Worm (Caenorhabditis elegans) whole organism, L3 larva: ENCODE data around the gene his-62.

Source experiments
- R02D3.7 ChIP-seq: fragments of 150-350 bp; optimal IDR thresholded peaks from 2 replicates; lab custom pipeline; 2014; ENCODE audit warnings: missing biosample characterization, missing genetic modification characterization
- ZK546.5 ChIP-seq: sonication (generic microtip); optimal IDR thresholded peaks from 2 replicates; lab custom pipeline; 2017; ENCODE audit warnings: missing biosample characterization, missing genetic modification characterization
- aly-2 ChIP-seq: fragments of 150-350 bp; optimal IDR thresholded peaks from 2 replicates; lab custom pipeline; 2014; ENCODE audit warnings: missing biosample characterization, missing genetic modification characterization
- ama-1 ChIP-seq: fragments of 150-350 bp; optimal IDR thresholded peaks from 2 replicates; lab custom pipeline; 2018
- ceh-16 ChIP-seq: sonication (generic microtip); optimal IDR thresholded peaks from 2 replicates; lab custom pipeline; 2017; ENCODE audit warnings: missing biosample characterization, missing genetic modification characterization
- ceh-28 ChIP-seq: fragments of 150-350 bp; optimal IDR thresholded peaks from 2 replicates; lab custom pipeline; 2014; ENCODE audit warnings: missing biosample characterization, missing genetic modification reagents, missing genetic modification characterization
- ceh-82 ChIP-seq: fragments of 150-350 bp; optimal IDR thresholded peaks from 2 replicates; lab custom pipeline; 2014; ENCODE audit warnings: missing biosample characterization, missing genetic modification characterization
- ceh-9 ChIP-seq: sonication (generic microtip); optimal IDR thresholded peaks from 2 replicates; lab custom pipeline; 2018; ENCODE audit warnings: missing biosample characterization, missing genetic modification characterization
- egl-27 ChIP-seq: sonication (generic microtip); optimal IDR thresholded peaks from 4 replicates; lab custom pipeline; 2017; ENCODE audit warnings: missing biosample characterization, missing genetic modification reagents, missing genetic modification characterization
- egl-5 ChIP-seq: fragments of 150-350 bp; optimal IDR thresholded peaks from 2 replicates; lab custom pipeline; 2017; ENCODE audit warnings: missing biosample characterization, missing genetic modification reagents, missing genetic modification characterization, inconsistent platforms
- elt-1 ChIP-seq: fragments of 150-350 bp; optimal IDR thresholded peaks from 2 replicates; lab custom pipeline; 2014; ENCODE audit warnings: missing biosample characterization, missing genetic modification characterization
- elt-2 ChIP-seq: sonication (generic microtip); optimal IDR thresholded peaks from 2 replicates; lab custom pipeline; 2016; ENCODE audit warnings: missing genetic modification reagents, mild to moderate bottlenecking, missing genetic modification characterization, missing compliant biosample characterization
- eor-1 ChIP-seq, 2 experiments: fragments of 150-350 bp; optimal IDR thresholded peaks; 2 replicates each; lab custom pipeline; 2014 to 2018; ENCODE audit warnings: missing biosample characterization in 2 of 2, missing genetic modification characterization in 2 of 2
- fkh-10 ChIP-seq: sonication (generic microtip); optimal IDR thresholded peaks from 2 replicates; lab custom pipeline; 2017; ENCODE audit warnings: missing biosample characterization, missing genetic modification reagents, missing genetic modification characterization
- fkh-2 ChIP-seq: fragments of 150-350 bp; optimal IDR thresholded peaks from 2 replicates; lab custom pipeline; 2014; ENCODE audit warnings: missing biosample characterization, missing genetic modification reagents, missing genetic modification characterization
- fos-1 ChIP-seq: fragments of 150-350 bp; optimal IDR thresholded peaks from 2 replicates; lab custom pipeline; 2014; ENCODE audit warnings: missing biosample characterization, missing genetic modification characterization
- hmg-11 ChIP-seq: sonication (generic microtip); optimal IDR thresholded peaks from 2 replicates; lab custom pipeline; 2016; ENCODE audit warnings: missing genetic modification characterization, missing compliant biosample characterization
- jun-1 ChIP-seq: fragments of 150-350 bp; optimal IDR thresholded peaks from 2 replicates; lab custom pipeline; 2014; ENCODE audit warnings: missing biosample characterization, missing genetic modification reagents, missing genetic modification characterization
- lin-15B ChIP-seq: fragments of 150-350 bp; optimal IDR thresholded peaks from 2 replicates; lab custom pipeline; 2014; ENCODE audit warnings: missing biosample characterization, missing genetic modification characterization
- lin-39 ChIP-seq: fragments of 150-350 bp; optimal IDR thresholded peaks from 2 replicates; lab custom pipeline; 2018; ENCODE audit warnings: missing biosample characterization, missing genetic modification reagents, missing genetic modification characterization
- lsy-12 ChIP-seq: sonication (generic microtip); optimal IDR thresholded peaks from 2 replicates; lab custom pipeline; 2016; ENCODE audit warnings: mild to moderate bottlenecking, missing genetic modification characterization, missing compliant biosample characterization
- mdl-1 ChIP-seq: fragments of 150-350 bp; optimal IDR thresholded peaks from 2 replicates; lab custom pipeline; 2014; ENCODE audit warnings: missing biosample characterization, missing genetic modification characterization
- mml-1 ChIP-seq: fragments of 150-350 bp; sonication (generic microtip); optimal IDR thresholded peaks from 3 replicates; lab custom pipeline; 2014; ENCODE audit warnings: missing biosample characterization, missing genetic modification characterization
- nfya-1 ChIP-seq: sonication (generic microtip); optimal IDR thresholded peaks from 2 replicates; lab custom pipeline; 2017; ENCODE audit warnings: missing genetic modification characterization, mild to moderate bottlenecking, missing compliant biosample characterization, antibody characterized with exemption, moderate library complexity; ENCODE audit not compliant: insufficient read depth
- nhr-12 ChIP-seq: fragments of 150-350 bp; optimal IDR thresholded peaks from 2 replicates; lab custom pipeline; 2014; ENCODE audit warnings: missing biosample characterization, missing genetic modification characterization
- nhr-25 ChIP-seq: sonication (generic microtip); optimal IDR thresholded peaks from 2 replicates; lab custom pipeline; 2017; ENCODE audit warnings: missing biosample characterization, missing genetic modification characterization
- nhr-28 ChIP-seq: fragments of 150-350 bp; optimal IDR thresholded peaks from 2 replicates; lab custom pipeline; 2014; ENCODE audit warnings: missing biosample characterization, missing genetic modification characterization
- nhr-76 ChIP-seq: fragments of 150-350 bp; sonication (generic microtip); optimal IDR thresholded peaks from 5 replicates; lab custom pipeline; 2014; ENCODE audit warnings: missing biosample characterization, missing genetic modification characterization
- nhr-77 ChIP-seq: fragments of 150-350 bp; optimal IDR thresholded peaks from 2 replicates; lab custom pipeline; 2014; ENCODE audit warnings: missing biosample characterization, missing genetic modification characterization
- pha-4 ChIP-seq: fragments of 150-350 bp; optimal IDR thresholded peaks from 2 replicates; lab custom pipeline; 2014; ENCODE audit warnings: missing biosample characterization, missing genetic modification reagents, missing genetic modification characterization
- pqm-1 ChIP-seq: fragments of 150-350 bp; optimal IDR thresholded peaks from 2 replicates; lab custom pipeline; 2017; ENCODE audit warnings: missing biosample characterization, missing genetic modification characterization, inconsistent platforms
- sea-2 ChIP-seq: fragments of 150-350 bp; sonication (generic microtip); optimal IDR thresholded peaks from 4 replicates; lab custom pipeline; 2014; ENCODE audit warnings: missing biosample characterization, missing genetic modification reagents, missing genetic modification characterization
- skn-1 ChIP-seq: fragments of 150-350 bp; optimal IDR thresholded peaks from 2 replicates; lab custom pipeline; 2014; ENCODE audit warnings: missing biosample characterization, missing genetic modification characterization
- unc-39 ChIP-seq: sonication (generic microtip); optimal IDR thresholded peaks from 4 replicates; lab custom pipeline; 2017; ENCODE audit warnings: missing biosample characterization, missing genetic modification characterization
- unc-62 ChIP-seq: fragments of 150-350 bp; sonication (generic microtip); optimal IDR thresholded peaks from 4 replicates; lab custom pipeline; 2014; ENCODE audit warnings: missing biosample characterization, missing genetic modification reagents, missing genetic modification characterization
- zag-1 ChIP-seq: fragments of 150-350 bp; optimal IDR thresholded peaks from 2 replicates; lab custom pipeline; 2014; ENCODE audit warnings: missing biosample characterization, missing genetic modification characterization
- ztf-11 ChIP-seq: fragments of 150-350 bp; optimal IDR thresholded peaks from 2 replicates; lab custom pipeline; 2014; ENCODE audit warnings: missing biosample characterization, missing genetic modification characterization
- ztf-4 ChIP-seq: fragments of 150-350 bp; optimal IDR thresholded peaks from 2 replicates; lab custom pipeline; 2014; ENCODE audit warnings: missing biosample characterization, missing genetic modification characterization

Gene his-62

ce11 chrIV:7447556-7447955 is 38.8 kb upstream of the his-62 start, which contains the start of gene B0496.2:
TSS of gene B0496.2 (plus strand) at chrIV:7447856.
- TF ChIP-seq ceh-28 (tag; lab: Kevin White, UChicago) (no peak), nhr-25 (no peak), nhr-12 (tag; lab: Kevin White, UChicago) (no peak), aly-2 (tag; lab: Kevin White, UChicago) (no peak), ztf-11 (no peak), nhr-77 (tag; lab: Kevin White, UChicago) (no peak), sea-2 (GFP tag; lab: Kevin White, UChicago) (no peak)

- TF ChIP-seq lin-15B (tag; lab: Kevin White, UChicago): no peak
- TF ChIP-seq ceh-82 (tag; lab: Kevin White, UChicago): no peak
- no peak for TF ChIP-seq unc-39 (tag; lab: Kevin White, UChicago)
- no peak for TF ChIP-seq fos-1 (tag; lab: Kevin White, UChicago)
- TF ChIP-seq elt-1 (tag; lab: Kevin White, UChicago): no peak
- no peak for TF ChIP-seq ZK546.5 (tag; lab: Kevin White, UChicago)
- no peak for TF ChIP-seq lsy-12 (tag; lab: Kevin White, UChicago)
- TF ChIP-seq jun-1 (tag; lab: Kevin White, UChicago): no peak
- no peak for TF ChIP-seq mdl-1
- no peak for TF ChIP-seq nhr-12 (tag; lab: Kevin White, UChicago)
- no peak for TF ChIP-seq ztf-11
- TF ChIP-seq fkh-2 (tag; lab: Kevin White, UChicago): no peak
- no peak for TF ChIP-seq pqm-1 (tag; lab: Kevin White, UChicago)
- no peak for TF ChIP-seq fkh-10 (GFP tag; lab: Kevin White, UChicago)
- TF ChIP-seq ama-1 (lab: Kevin White, UChicago): no peak
- no peak for TF ChIP-seq egl-5 (tag; lab: Kevin White, UChicago)
- TF ChIP-seq mml-1 (tag; lab: Kevin White, UChicago): no peak
- no peak for TF ChIP-seq elt-2
- TF ChIP-seq, all 47 proteins: peak for 0
Observed at ce11 chrIV:7451345-7451744, 35.0 kb upstream of the his-62 start, which contains the start of gene tes-1. TSS of gene tes-1 (minus strand) at chrIV:7451445.

ce11 chrIV:7453661-7454159 is 32.6 kb upstream of the his-62 start:
- TF ChIP-seq ztf-11 (no peak), fos-1 (tag; lab: Kevin White, UChicago) (no peak), nhr-28 (tag; lab: Kevin White, UChicago) (no peak), fkh-10 (GFP tag; lab: Kevin White, UChicago) (no peak), eor-1 (tag; optimal IDR thresholded peaks at IDR 0.05; lab: Kevin White, UChicago) (no peak), lin-39 (tag; lab: Kevin White, UChicago) (peak; percentile 20), elt-1 (tag; lab: Kevin White, UChicago) (no peak), hmg-11 (tag; lab: Kevin White, UChicago) (no peak)

ce11 chrIV:7454890-7455289 is 31.5 kb upstream of the his-62 start:
- TF ChIP-seq nfya-1 (tag; lab: Kevin White, UChicago): no peak
- TF ChIP-seq nhr-25: peak; percentile 36

- TF ChIP-seq nhr-12 (tag; lab: Kevin White, UChicago) (no peak), ztf-4 (tag; lab: Kevin White, UChicago) (no peak), unc-39 (tag; lab: Kevin White, UChicago) (no peak), egl-27 (tag; lab: Kevin White, UChicago) (no peak), nhr-76 (tag; lab: Kevin White, UChicago) (no peak), pha-4 (no peak), R02D3.7 (tag; lab: Kevin White, UChicago) (no peak), aly-2 (tag; lab: Kevin White, UChicago) (no peak), nfya-1 (tag; lab: Kevin White, UChicago) (no peak), lsy-12 (tag; lab: Kevin White, UChicago) (no peak), mdl-1 (no peak), skn-1 (tag; lab: Kevin White, UChicago) (no peak), unc-62 (GFP tag; lab: Kevin White, UChicago) (no peak), ceh-9 (tag; lab: Kevin White, UChicago) (no peak), zag-1 (tag; lab: Kevin White, UChicago) (no peak), ceh-16 (tag; lab: Kevin White, UChicago) (no peak)
- TF ChIP-seq, all 47 proteins: peak for 0
Observed at ce11 chrIV:7456225-7456624, 30.1 kb upstream of the his-62 start, which contains the start of gene F13B6.1. TSS of gene F13B6.1 (plus strand) at chrIV:7456525.
